Worm (Caenorhabditis elegans): ENCODE measurements around the gene che-11.

DNA sequence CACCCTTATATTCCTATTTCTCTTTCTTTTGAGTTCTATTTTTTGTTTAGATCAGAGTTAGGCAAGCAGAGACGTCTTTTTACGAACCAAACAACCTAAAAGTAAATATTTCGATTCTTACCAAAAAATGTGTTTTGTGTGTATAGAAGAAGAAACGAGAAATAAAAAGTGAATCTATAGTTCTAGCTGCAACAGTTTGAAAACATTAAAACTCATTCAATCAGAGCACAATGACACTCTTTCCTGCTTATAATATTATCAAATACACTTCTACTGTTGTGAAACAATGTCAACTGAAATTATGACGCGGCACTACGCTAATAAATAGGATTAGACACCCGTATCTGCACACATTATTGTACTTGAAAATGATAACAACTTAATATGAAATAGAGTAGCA, 45.3 kb upstream of the che-11 start, which contains the start of gene ZK836.3:
- no peak for TF ChIP-seq nfya-1 (tag; optimal IDR thresholded peaks at IDR 0.05)
- no peak for TF ChIP-seq odd-2 (tag; optimal IDR thresholded peaks at IDR 0.05)
- no peak for TF ChIP-seq ceh-22 (tag; optimal IDR thresholded peaks at IDR 0.05)
- TF ChIP-seq tbx-2 (tag; optimal IDR thresholded peaks at IDR 0.05): no peak
- TF ChIP-seq fkh-10 (GFP tag; optimal IDR thresholded peaks at IDR 0.05): no peak
- TF ChIP-seq ceh-45 (GFP tag; IDR thresholded peaks at IDR 0.05): no peak
- TF ChIP-seq ama-1 (optimal IDR thresholded peaks at IDR 0.05): no peak
- TF ChIP-seq ceh-19 (GFP tag; optimal IDR thresholded peaks at IDR 0.05): no peak
- no peak for TF ChIP-seq fkh-6 (tag; optimal IDR thresholded peaks at IDR 0.05)
- TF ChIP-seq C08G9.2 (tag; optimal IDR thresholded peaks at IDR 0.05): no peak
- no peak for TF ChIP-seq unc-86 (tag; optimal IDR thresholded peaks at IDR 0.05)
- no peak for TF ChIP-seq fax-1 (tag; optimal IDR thresholded peaks at IDR 0.05)

All from whole organism, late embryonic.